Fruit fly (Drosophila melanogaster) Kc167 (cell line): ENCODE results near the gene CG10638.

ENCODE experiments used
- Myc ChIP-seq: fragments of >200 bp; optimal IDR thresholded peaks from 2 replicates; lab custom pipeline; 2017; ENCODE audit warnings: missing external identifiers
- Sin3A ChIP-seq: fragments of >200 bp; optimal IDR thresholded peaks from 2 replicates; lab custom pipeline; 2018; ENCODE audit warnings: missing external identifiers
- h ChIP-seq: fragments of >200 bp; optimal IDR thresholded peaks from 3 replicates; lab custom pipeline; 2018; ENCODE audit warnings: missing external identifiers
- insv ChIP-seq: fragments of >200 bp; optimal IDR thresholded peaks from 3 replicates; lab custom pipeline; 2018; ENCODE audit warnings: missing external identifiers
- psq ChIP-seq: fragments of >200 bp; optimal IDR thresholded peaks from 2 replicates; lab custom pipeline; 2017; ENCODE audit warnings: missing external identifiers
- ttk ChIP-seq: sonication (Bioruptor generic); optimal IDR thresholded peaks from 2 replicates; lab custom pipeline; 2017; ENCODE audit warnings: missing external identifiers

DNA sequence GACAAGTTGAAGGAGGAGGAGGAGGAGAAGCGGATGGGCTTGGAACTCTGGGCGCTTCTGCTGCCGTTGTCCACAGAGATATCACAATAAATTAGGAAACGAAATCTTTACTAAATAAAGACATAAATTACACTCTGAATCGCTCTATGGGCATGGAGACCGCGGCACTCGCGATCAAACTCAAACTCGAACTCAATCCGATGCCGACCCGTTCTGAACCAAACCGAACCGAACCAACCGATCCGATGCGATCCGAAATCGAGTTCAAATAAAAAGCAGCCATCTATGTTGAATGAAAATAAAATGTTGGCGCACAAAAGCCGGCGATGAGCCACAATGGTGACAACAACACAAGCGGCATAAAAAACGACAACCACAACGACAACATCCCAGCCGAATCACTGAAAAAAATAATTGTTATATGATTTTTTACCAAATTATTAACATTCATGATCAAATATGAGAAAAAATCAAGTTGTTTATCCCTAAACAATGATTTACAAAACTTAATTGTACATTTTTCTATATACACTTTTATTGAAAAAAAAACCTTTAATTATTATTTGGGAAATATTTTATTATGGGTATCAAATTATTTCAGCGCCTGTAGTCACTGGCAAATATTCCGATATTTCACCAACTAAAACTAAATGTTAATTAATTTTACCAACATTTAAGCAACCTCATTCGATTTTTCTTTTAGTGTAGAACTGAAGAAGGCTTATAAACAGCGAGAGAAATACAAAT is 44.0 kb downstream of the CG10638 start:
- TF ChIP-seq insv (lab: Kevin White, UChicago) (no peak), psq (no peak), h (lab: Kevin White, UChicago) (no peak), Myc (lab: Kevin White, UChicago) (no peak), ttk (lab: Kevin White, UChicago) (no peak), Sin3A (lab: Kevin White, UChicago) (no peak)
